Worm (Caenorhabditis elegans) whole organism, L2 larva: Measurements from ENCODE around the gene egl-43.

ENCODE experiments used
- C34F6.9 ChIP-seq: fragments of 150-350 bp; optimal IDR thresholded peaks from 2 replicates; lab custom pipeline; 2014; ENCODE audit warnings: missing biosample characterization, missing genetic modification characterization
- F13H6.1 ChIP-seq: sonication (generic microtip); optimal IDR thresholded peaks from 2 replicates; lab custom pipeline; 2016; ENCODE audit warnings: missing genetic modification characterization, missing compliant biosample characterization
- Y55F3AM.14 ChIP-seq: fragments of 200-800 bp; sonication (Bioruptor generic); optimal IDR thresholded peaks from 2 replicates; lab custom pipeline; 2018; ENCODE audit warnings: mild to moderate bottlenecking, missing genetic modification characterization, missing compliant biosample characterization
- ZK546.5 ChIP-seq: sonication (generic microtip); optimal IDR thresholded peaks from 2 replicates; lab custom pipeline; 2017; ENCODE audit warnings: missing biosample characterization, missing genetic modification characterization
- alr-1 ChIP-seq: fragments of 150-350 bp; optimal IDR thresholded peaks from 2 replicates; lab custom pipeline; 2014; ENCODE audit warnings: missing biosample characterization, missing genetic modification characterization
- aly-2 ChIP-seq: fragments of 150-350 bp; optimal IDR thresholded peaks from 2 replicates; lab custom pipeline; 2014; ENCODE audit warnings: missing biosample characterization, missing genetic modification characterization
- ama-1 ChIP-seq: fragments of 150-350 bp; optimal IDR thresholded peaks from 2 replicates; lab custom pipeline; 2018; ENCODE audit warnings: inconsistent platforms
- blmp-1 ChIP-seq: sonication (generic microtip); optimal IDR thresholded peaks from 2 replicates; lab custom pipeline; 2017; ENCODE audit warnings: missing genetic modification characterization, mild to moderate bottlenecking, missing compliant biosample characterization, antibody characterized with exemption, moderate library complexity; ENCODE audit not compliant: insufficient read depth
- ceh-16 ChIP-seq: fragments of 150-350 bp; optimal IDR thresholded peaks from 2 replicates; lab custom pipeline; 2014; ENCODE audit warnings: missing biosample characterization, missing genetic modification characterization
- crh-2 ChIP-seq: sonication (generic microtip); optimal IDR thresholded peaks from 2 replicates; lab custom pipeline; 2017; ENCODE audit warnings: missing biosample characterization, missing genetic modification characterization
- dmd-4 ChIP-seq: sonication (generic microtip); optimal IDR thresholded peaks from 2 replicates; lab custom pipeline; 2017; ENCODE audit warnings: missing biosample characterization, missing genetic modification characterization
- egl-27 ChIP-seq: sonication (generic microtip); optimal IDR thresholded peaks from 3 replicates; lab custom pipeline; 2017; ENCODE audit warnings: missing biosample characterization, missing genetic modification reagents, missing genetic modification characterization
- elt-1 ChIP-seq: fragments of 150-350 bp; optimal IDR thresholded peaks from 2 replicates; lab custom pipeline; 2014; ENCODE audit warnings: missing biosample characterization, missing genetic modification characterization
- elt-3 ChIP-seq: sonication (generic microtip); optimal IDR thresholded peaks from 2 replicates; lab custom pipeline; 2017; ENCODE audit warnings: missing biosample characterization, missing genetic modification characterization
- fos-1 ChIP-seq: fragments of 150-350 bp; optimal IDR thresholded peaks from 2 replicates; lab custom pipeline; 2014; ENCODE audit warnings: missing biosample characterization, missing genetic modification characterization
- gmeb-1 ChIP-seq: fragments of 150-350 bp; optimal IDR thresholded peaks from 2 replicates; lab custom pipeline; 2014; ENCODE audit warnings: missing biosample characterization, missing genetic modification characterization
- lin-11 ChIP-seq: fragments of 150-350 bp; sonication (generic microtip); optimal IDR thresholded peaks from 2 replicates; lab custom pipeline; 2014; ENCODE audit warnings: missing biosample characterization, missing genetic modification characterization, inconsistent platforms, mixed read lengths
- lin-13 ChIP-seq: fragments of 150-350 bp; optimal IDR thresholded peaks from 2 replicates; lab custom pipeline; 2014; ENCODE audit warnings: missing biosample characterization, missing genetic modification reagents, missing genetic modification characterization
- lin-39 ChIP-seq: fragments of 150-350 bp; optimal IDR thresholded peaks from 2 replicates; lab custom pipeline; 2014; ENCODE audit warnings: missing biosample characterization, missing genetic modification reagents, missing genetic modification characterization
- lsy-2 ChIP-seq, 2 experiments: fragments of 150-350 bp in 1 of 2; sonication (generic microtip) in 1 of 2; optimal IDR thresholded peaks; 2 replicates each; lab custom pipeline; 2014 to 2017; ENCODE audit warnings: missing biosample characterization in 2 of 2, missing genetic modification characterization in 2 of 2
- mab-5 ChIP-seq: fragments of 150-350 bp; optimal IDR thresholded peaks from 2 replicates; lab custom pipeline; 2014; ENCODE audit warnings: missing biosample characterization, missing genetic modification characterization
- mbf-1 ChIP-seq: sonication (generic microtip); optimal IDR thresholded peaks from 2 replicates; lab custom pipeline; 2017; ENCODE audit warnings: missing biosample characterization, missing genetic modification characterization
- mdl-1 ChIP-seq, 2 experiments: fragments of 150-350 bp in 1 of 2; sonication (generic microtip) in 1 of 2; optimal IDR thresholded peaks; 2 replicates each; lab custom pipeline; 2017; ENCODE audit warnings: missing biosample characterization in 2 of 2, missing genetic modification characterization in 2 of 2
- nhr-10 ChIP-seq: sonication (generic microtip); optimal IDR thresholded peaks from 2 replicates; lab custom pipeline; 2017; ENCODE audit warnings: missing biosample characterization, missing genetic modification characterization
- nhr-11 ChIP-seq: fragments of 150-350 bp; optimal IDR thresholded peaks from 2 replicates; lab custom pipeline; 2014; ENCODE audit warnings: missing biosample characterization, missing genetic modification characterization
- nhr-12 ChIP-seq: fragments of 150-350 bp; optimal IDR thresholded peaks from 2 replicates; lab custom pipeline; 2014; ENCODE audit warnings: missing biosample characterization, missing genetic modification characterization
- nhr-129 ChIP-seq: fragments of 150-350 bp; optimal IDR thresholded peaks from 2 replicates; lab custom pipeline; 2014; ENCODE audit warnings: missing biosample characterization, missing genetic modification characterization
- nhr-21 ChIP-seq: fragments of 150-350 bp; optimal IDR thresholded peaks from 2 replicates; lab custom pipeline; 2014; ENCODE audit warnings: missing biosample characterization, missing genetic modification characterization
- nhr-23 ChIP-seq: fragments of 150-350 bp; optimal IDR thresholded peaks from 2 replicates; lab custom pipeline; 2014; ENCODE audit warnings: missing biosample characterization, missing genetic modification reagents, missing genetic modification characterization
- nhr-25 ChIP-seq: fragments of 150-350 bp; sonication (generic microtip); optimal IDR thresholded peaks from 3 replicates; lab custom pipeline; 2014; ENCODE audit warnings: missing biosample characterization, missing genetic modification characterization
- nhr-6 ChIP-seq: fragments of 150-350 bp; optimal IDR thresholded peaks from 2 replicates; lab custom pipeline; 2014; ENCODE audit warnings: missing biosample characterization, missing genetic modification characterization
- nhr-77 ChIP-seq: fragments of 150-350 bp; optimal IDR thresholded peaks from 2 replicates; lab custom pipeline; 2014; ENCODE audit warnings: missing biosample characterization, missing genetic modification characterization
- sem-4 ChIP-seq: fragments of 150-350 bp; optimal IDR thresholded peaks from 2 replicates; lab custom pipeline; 2014; ENCODE audit warnings: missing biosample characterization, missing genetic modification reagents, missing genetic modification characterization
- skn-1 ChIP-seq: sonication (generic microtip); optimal IDR thresholded peaks from 2 replicates; lab custom pipeline; 2017; ENCODE audit warnings: missing biosample characterization, missing genetic modification characterization
- sma-3 ChIP-seq: sonication (generic microtip); optimal IDR thresholded peaks from 2 replicates; lab custom pipeline; 2016; ENCODE audit warnings: missing genetic modification reagents, missing genetic modification characterization, missing compliant biosample characterization
- sma-9 ChIP-seq, 2 experiments: fragments of 150-350 bp in 1 of 2; sonication (generic microtip) in 1 of 2; optimal IDR thresholded peaks; 2 replicates each; lab custom pipeline; 2014 to 2016; ENCODE audit warnings: missing genetic modification characterization in 2 of 2, mild to moderate bottlenecking in 1 of 2, missing biosample characterization in 1 of 2, missing compliant biosample characterization in 1 of 2, missing genetic modification reagents in 1 of 2, moderate library complexity in 1 of 2
- snpc-4 ChIP-seq: fragments of 150-350 bp; optimal IDR thresholded peaks from 2 replicates; lab custom pipeline; 2014; ENCODE audit warnings: missing biosample characterization, missing genetic modification characterization
- unc-39 ChIP-seq: fragments of 150-350 bp; optimal IDR thresholded peaks from 2 replicates; lab custom pipeline; 2014; ENCODE audit warnings: missing biosample characterization, missing genetic modification characterization
- unc-55 ChIP-seq: fragments of 150-350 bp; sonication (generic microtip); optimal IDR thresholded peaks from 3 replicates; lab custom pipeline; 2014; ENCODE audit warnings: missing biosample characterization, missing genetic modification reagents, missing genetic modification characterization
- unc-62 ChIP-seq: fragments of 150-350 bp; optimal IDR thresholded peaks from 2 replicates; lab custom pipeline; 2014; ENCODE audit warnings: missing biosample characterization, missing genetic modification reagents, missing genetic modification characterization
- zag-1 ChIP-seq: fragments of 150-350 bp; optimal IDR thresholded peaks from 2 replicates; lab custom pipeline; 2014; ENCODE audit warnings: missing biosample characterization, missing genetic modification characterization
- ztf-1 ChIP-seq: fragments of 200-800 bp; sonication (Bioruptor generic); conservative IDR thresholded peaks from 2 replicates; pipeline ENCODE4 v1.3.6; 2022; ENCODE audit warnings: missing genetic modification characterization, missing compliant biosample characterization
- ztf-4 ChIP-seq: fragments of 150-350 bp; optimal IDR thresholded peaks from 2 replicates; lab custom pipeline; 2014; ENCODE audit warnings: missing biosample characterization, missing genetic modification characterization

egl-43 gene

DNA sequence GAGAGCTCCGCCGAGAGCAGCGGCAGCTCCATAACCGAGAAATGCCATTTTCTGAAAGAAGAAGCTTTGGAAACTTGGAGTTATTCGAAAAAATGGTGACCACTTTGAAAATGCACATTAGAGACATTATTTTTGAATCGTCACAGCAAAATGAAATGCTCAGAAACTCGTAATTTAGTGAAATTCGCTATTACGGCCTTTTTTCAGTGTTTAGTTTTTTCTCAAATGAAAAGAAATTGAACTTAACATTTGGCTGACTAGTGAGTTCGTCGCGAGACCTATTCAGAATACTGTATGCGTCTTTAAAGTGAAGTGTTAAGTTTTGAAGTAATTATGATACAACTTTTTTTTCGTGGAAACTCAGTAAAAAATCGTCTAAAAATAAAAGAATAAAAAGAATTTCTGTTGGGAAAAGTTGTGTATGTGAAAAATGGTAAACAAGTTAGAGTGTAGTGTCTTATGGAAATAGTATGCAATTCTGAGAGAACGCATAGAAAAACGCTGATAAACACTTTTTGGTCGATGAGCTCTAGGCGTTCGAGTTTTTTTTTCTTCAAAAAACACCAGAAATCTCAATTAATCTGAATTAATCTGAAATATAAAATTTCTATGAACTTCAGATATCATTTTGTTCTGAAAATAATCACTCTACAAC lies 15.6 kb downstream of the egl-43 start, which contains the start of gene R53.5:
TSS of gene R53.5 (minus strand) at position 51 of the 655 bp plus-strand sequence.
- TF ChIP-seq nhr-23 (tag; lab: Kevin White, UChicago) (no peak), mab-5 (tag; lab: Kevin White, UChicago) (no peak), gmeb-1 (tag; lab: Kevin White, UChicago) (no peak), ama-1 (lab: Kevin White, UChicago) (no peak), lin-39 (tag; lab: Kevin White, UChicago) (no peak), ZK546.5 (tag; lab: Kevin White, UChicago) (no peak), aly-2 (tag; lab: Kevin White, UChicago) (no peak), nhr-21 (no peak), alr-1 (tag; lab: Kevin White, UChicago) (no peak), C34F6.9 (tag; lab: Kevin White, UChicago) (no peak)

DNA sequence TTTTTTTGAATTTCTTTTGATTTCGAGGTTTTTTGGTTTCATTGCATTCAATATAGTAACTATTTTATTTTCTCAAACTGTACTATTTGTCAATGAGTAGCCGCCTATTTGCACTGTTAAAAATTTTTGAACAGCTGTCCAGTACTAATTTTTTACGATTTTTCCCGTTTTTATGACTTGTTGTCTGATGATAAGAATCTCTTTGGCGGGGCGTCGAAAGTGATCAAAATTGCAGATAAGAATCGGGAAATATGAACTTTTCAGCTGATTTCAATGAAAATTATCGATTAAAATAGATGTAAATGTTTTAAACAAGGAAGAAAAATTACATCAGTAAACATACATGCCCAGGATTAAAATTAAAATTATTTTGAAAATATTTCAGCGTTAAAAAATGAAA lies 19.2 kb downstream of the egl-43 start:
- TF ChIP-seq nhr-10 (tag; lab: Kevin White, UChicago) (no peak), Y55F3AM.14 (no peak), nhr-23 (tag; lab: Kevin White, UChicago) (no peak), mab-5 (tag; lab: Kevin White, UChicago) (no peak), blmp-1 (no peak), ama-1 (lab: Kevin White, UChicago) (no peak), gmeb-1 (tag; lab: Kevin White, UChicago) (peak; percentile 9), lin-11 (tag; lab: Kevin White, UChicago) (no peak), skn-1 (tag; lab: Kevin White, UChicago) (no peak), nhr-12 (tag; lab: Kevin White, UChicago) (no peak), egl-27 (tag; lab: Kevin White, UChicago) (no peak), crh-2 (peak; percentile 46), nhr-25 (tag; lab: Kevin White, UChicago) (peak; percentile 32), sma-3 (no peak), sma-9 (GFP tag; optimal IDR thresholded peaks at IDR 0.05; lab: Kevin White, UChicago) (peak; percentile 83), sma-9 (tag; optimal IDR thresholded peaks at IDR 0.05; lab: Kevin White, UChicago) (no peak), fos-1 (tag; lab: Kevin White, UChicago) (peak; percentile 81)

DNA sequence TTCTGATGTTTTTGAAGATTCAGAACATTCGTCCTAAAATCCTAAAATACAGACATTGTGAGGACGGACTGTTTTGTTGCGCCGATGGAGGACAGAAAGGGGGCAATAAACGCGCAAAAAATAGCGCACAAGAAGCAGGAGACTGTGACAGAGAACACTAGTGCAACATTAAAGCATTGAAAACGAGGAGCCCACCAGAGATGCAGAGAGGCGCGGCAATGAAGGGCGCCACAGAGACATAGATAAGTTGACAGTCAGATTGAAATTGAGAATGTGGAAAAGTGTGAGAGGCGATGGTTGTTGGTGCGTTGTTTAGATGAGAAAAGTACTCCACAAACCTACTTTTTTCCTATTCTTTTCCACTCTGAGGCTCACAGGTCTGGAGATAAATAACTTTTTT lies 20.0 kb downstream of the egl-43 start, which contains the start of gene aakg-5:
TSS of gene aakg-5 (minus strand) at position 159 of the 400 bp plus-strand sequence.
- TF ChIP-seq blmp-1 (peak; percentile 65), nhr-6 (tag; lab: Kevin White, UChicago) (peak; percentile 73), nhr-12 (tag; lab: Kevin White, UChicago) (no peak), unc-55 (GFP tag; lab: Kevin White, UChicago) (peak; percentile 73), egl-27 (tag; lab: Kevin White, UChicago) (peak; percentile 90), snpc-4 (tag; lab: Kevin White, UChicago) (peak; percentile 38), zag-1 (tag; lab: Kevin White, UChicago) (peak; percentile 20), nhr-21 (peak; percentile 83), unc-39 (no peak), nhr-11 (no peak), nhr-25 (tag; lab: Kevin White, UChicago) (peak; percentile 86), elt-1 (tag; lab: Kevin White, UChicago) (peak; percentile 22), sma-9 (GFP tag; optimal IDR thresholded peaks at IDR 0.05; lab: Kevin White, UChicago) (peak; percentile 98), sma-9 (tag; optimal IDR thresholded peaks at IDR 0.05; lab: Kevin White, UChicago) (no peak), lin-11 (tag; lab: Kevin White, UChicago) (peak; percentile 50), lin-13 (GFP tag; lab: Kevin White, UChicago) (peak; percentile 70), ceh-16 (tag; lab: Kevin White, UChicago) (peak; percentile 74), sma-3 (peak; percentile 85), dmd-4 (tag; lab: Kevin White, UChicago) (no peak), lin-39 (tag; lab: Kevin White, UChicago) (no peak), ztf-4 (tag; lab: Kevin White, UChicago) (peak; percentile 59), mdl-1 (tag; optimal IDR thresholded peaks at IDR 0.05; lab: Kevin White, UChicago) (peak; percentile 31 to 74), nhr-77 (tag; lab: Kevin White, UChicago) (peak; percentile 46), alr-1 (tag; lab: Kevin White, UChicago) (no peak), F13H6.1 (tag; lab: Kevin White, UChicago) (peak; percentile 95), nhr-23 (tag; lab: Kevin White, UChicago) (no peak), nhr-10 (tag; lab: Kevin White, UChicago) (no peak), gmeb-1 (tag; lab: Kevin White, UChicago) (peak; percentile 81), unc-62 (GFP tag; lab: Kevin White, UChicago) (peak; percentile 28), C34F6.9 (tag; lab: Kevin White, UChicago) (peak; percentile 82), lsy-2 (tag; optimal IDR thresholded peaks at IDR 0.05; lab: Kevin White, UChicago) (peak in 1 of 2 experiments; percentile 85), fos-1 (tag; lab: Kevin White, UChicago) (peak; percentile 82), Y55F3AM.14 (peak; percentile 3), crh-2 (peak; percentile 91), elt-3 (tag; lab: Kevin White, UChicago) (no peak), mbf-1 (tag; lab: Kevin White, UChicago) (no peak), mab-5 (tag; lab: Kevin White, UChicago) (peak; percentile 58), ztf-1 (no peak), sem-4 (tag; lab: Kevin White, UChicago) (peak; percentile 81), nhr-129 (tag; lab: Kevin White, UChicago) (peak; percentile 88)
